Worm (Caenorhabditis elegans) whole organism, L2 larva: Measurements from ENCODE around the gene srh-127.

Experiments
- egl-27 ChIP-seq: sonication (generic microtip); optimal IDR thresholded peaks from 3 replicates; lab custom pipeline; 2017; ENCODE audit warnings: missing biosample characterization, missing genetic modification reagents, missing genetic modification characterization
- lin-39 ChIP-seq: fragments of 150-350 bp; optimal IDR thresholded peaks from 2 replicates; lab custom pipeline; 2014; ENCODE audit warnings: missing biosample characterization, missing genetic modification reagents, missing genetic modification characterization
- lsy-2 ChIP-seq, 2 experiments: fragments of 150-350 bp in 1 of 2; sonication (generic microtip) in 1 of 2; optimal IDR thresholded peaks; 2 replicates each; lab custom pipeline; 2014 to 2017; ENCODE audit warnings: missing biosample characterization in 2 of 2, missing genetic modification characterization in 2 of 2
- nhr-23 ChIP-seq: fragments of 150-350 bp; optimal IDR thresholded peaks from 2 replicates; lab custom pipeline; 2014; ENCODE audit warnings: missing biosample characterization, missing genetic modification reagents, missing genetic modification characterization
- snpc-4 ChIP-seq: fragments of 150-350 bp; optimal IDR thresholded peaks from 2 replicates; lab custom pipeline; 2014; ENCODE audit warnings: missing biosample characterization, missing genetic modification characterization
- unc-62 ChIP-seq: fragments of 150-350 bp; optimal IDR thresholded peaks from 2 replicates; lab custom pipeline; 2014; ENCODE audit warnings: missing biosample characterization, missing genetic modification reagents, missing genetic modification characterization
- zag-1 ChIP-seq: fragments of 150-350 bp; optimal IDR thresholded peaks from 2 replicates; lab custom pipeline; 2014; ENCODE audit warnings: missing biosample characterization, missing genetic modification characterization
- ztf-11 ChIP-seq: sonication (generic microtip); optimal IDR thresholded peaks from 2 replicates; lab custom pipeline; 2017; ENCODE audit warnings: missing biosample characterization, missing genetic modification characterization

- TF ChIP-seq snpc-4 (tag; lab: Kevin White, UChicago) (no peak), lsy-2 (tag; optimal IDR thresholded peaks at IDR 0.05; lab: Kevin White, UChicago) (no peak), zag-1 (no peak), egl-27 (tag; lab: Kevin White, UChicago) (no peak), nhr-23 (tag; lab: Kevin White, UChicago) (no peak), ztf-11 (tag; lab: Kevin White, UChicago) (no peak), unc-62 (no peak), lin-39 (no peak)
Measured at ce11 chrV:2922594-2922993, 29.5 kb downstream of the srh-127 start, which contains the start of gene srh-38.
